Fruit fly (Drosophila melanogaster): Measurements from ENCODE around the gene ems.
A peak's percentile ranks its signal among the peaks of the same experiment; 100 is the strongest.

Gene ems

dm6 chr3R:13914760-13915417 lies 13.2 kb downstream of the ems start (continued):
- TF ChIP-seq zfh1 (GFP tag; IDR thresholded peaks at IDR 0.05) (peak; percentile 84), CG4854 (GFP tag; optimal IDR thresholded peaks at IDR 0.05) (peak; percentile 66), CG42726 (GFP tag; IDR thresholded peaks at IDR 0.05; ENCODE audit: partially characterized antibody) (no peak), Sry-δ (GFP tag; optimal IDR thresholded peaks at IDR 0.05) (peak; percentile 50), Aef1 (GFP tag; IDR thresholded peaks at IDR 0.05) (peak; percentile 68), run (tag; optimal IDR thresholded peaks at IDR 0.05) (peak; percentile 29), CG5180 (GFP tag; optimal IDR thresholded peaks at IDR 0.05) (peak; percentile 56), CG1233 (GFP tag; optimal IDR thresholded peaks at IDR 0.05) (peak; percentile 54), vvl (GFP tag; IDR thresholded peaks at IDR 0.05) (peak; percentile 88), Optix (GFP tag; IDR thresholded peaks at IDR 0.05) (peak; percentile 79), dpn (GFP tag; optimal IDR thresholded peaks at IDR 0.05) (peak; percentile 71 to 74), Eip74EF (GFP tag; optimal IDR thresholded peaks at IDR 0.05) (peak in 1 of 2 experiments; percentile 44), CG14860 (GFP tag; IDR thresholded peaks at IDR 0.05; ENCODE audit: partially characterized antibody) (no peak), CG8359 (GFP tag; optimal IDR thresholded peaks at IDR 0.05; ENCODE audit: borderline replicate concordance) (no peak), HmgD (GFP tag; optimal IDR thresholded peaks at IDR 0.05) (no peak), ro (GFP tag; IDR thresholded peaks at IDR 0.05) (no peak; the same call in 1 of the 2 replicates), az2 (GFP tag; optimal IDR thresholded peaks at IDR 0.05) (peak; percentile 76), CG10366 (GFP tag; IDR thresholded peaks at IDR 0.05) (peak; percentile 78), dimm (GFP tag; IDR thresholded peaks at IDR 0.05) (peak; percentile 67), bcd (GFP tag; optimal IDR thresholded peaks at IDR 0.05) (peak; percentile 76), CG18764 (GFP tag; optimal IDR thresholded peaks at IDR 0.05) (peak; percentile 54), CG10147 (GFP tag; optimal IDR thresholded peaks at IDR 0.05) (peak; percentile 67), CG12104 (GFP tag; optimal IDR thresholded peaks at IDR 0.05) (peak; percentile 64), Hand (GFP tag; optimal IDR thresholded peaks at IDR 0.05) (no peak), Dip2 (GFP tag; IDR thresholded peaks at IDR 0.05) (no peak), her (GFP tag; optimal IDR thresholded peaks at IDR 0.05) (peak; percentile 63), CG33557 (GFP tag; optimal IDR thresholded peaks at IDR 0.05) (no peak), CG6765 (GFP tag; optimal IDR thresholded peaks at IDR 0.05) (peak; percentile 37), Poxn (GFP tag; IDR thresholded peaks at IDR 0.05) (no peak), CG32767 (GFP tag; IDR thresholded peaks at IDR 0.05) (peak; percentile 55; the same call in 1 of the 2 replicates), NC2α (GFP tag; optimal IDR thresholded peaks at IDR 0.05) (peak; percentile 45), Hr78 (GFP tag; optimal IDR thresholded peaks at IDR 0.05) (peak in 1 of 2 experiments; percentile 50), toy (GFP tag; IDR thresholded peaks at IDR 0.05) (no peak), onecut (GFP tag; IDR thresholded peaks at IDR 0.05) (peak; percentile 87), lab (GFP tag; optimal IDR thresholded peaks at IDR 0.05) (peak; percentile 79), inv (GFP tag; IDR thresholded peaks at IDR 0.05; ENCODE audit: partially characterized antibody) (no peak), Sin3A (optimal IDR thresholded peaks at IDR 0.05) (no peak), CG32772 (GFP tag; IDR thresholded peaks at IDR 0.05) (peak; percentile 84), Mad (GFP tag; optimal IDR thresholded peaks at IDR 0.05) (peak; percentile 32), caup (GFP tag; optimal IDR thresholded peaks at IDR 0.05; ENCODE audit: severe bottlenecking) (peak; percentile 66), CG8765 (GFP tag; IDR thresholded peaks at IDR 0.05) (peak; percentile 59), CG11504 (tag; optimal IDR thresholded peaks at IDR 0.05) (peak; percentile 85), pho (GFP tag; optimal IDR thresholded peaks at IDR 0.05) (peak; percentile 45), Ssrp (tag; optimal IDR thresholded peaks at IDR 0.05) (peak; percentile 71), pzg (GFP tag; optimal IDR thresholded peaks at IDR 0.05) (no peak), CG6854 (GFP tag; optimal IDR thresholded peaks at IDR 0.05) (peak; percentile 34), ssp (GFP tag; IDR thresholded peaks at IDR 0.05) (peak; percentile 58), Rfx (GFP tag; IDR thresholded peaks at IDR 0.05) (peak; percentile 92), lbe (GFP tag; optimal IDR thresholded peaks at IDR 0.05) (peak; percentile 2)

Measured in whole organism, embryonic.